Fruit fly (Drosophila melanogaster) whole organism, wandering third instar larva: Measurements from ENCODE around the gene CG45105.

Experiments
- OdsH ChIP-seq: fragments of 200-800 bp; sonication (Bioruptor generic); optimal IDR thresholded peaks from 2 replicates; lab custom pipeline; 2016; ENCODE audit warnings: missing biosample characterization, mild to moderate bottlenecking, missing genetic modification characterization
- psq ChIP-seq: fragments of 200-800 bp; sonication (Bioruptor generic); optimal IDR thresholded peaks from 3 replicates; lab custom pipeline; 2017; ENCODE audit warnings: missing biosample characterization, mild to moderate bottlenecking, missing genetic modification characterization, moderate library complexity
- sv ChIP-seq: fragments of 200-800 bp; sonication (Bioruptor generic); optimal IDR thresholded peaks from 3 replicates; lab custom pipeline; 2016; ENCODE audit warnings: missing biosample characterization, missing genetic modification characterization
- usp ChIP-seq: fragments of >200 bp; optimal IDR thresholded peaks from 2 replicates; lab custom pipeline; 2017; ENCODE audit warnings: missing biosample characterization, missing genetic modification characterization

DNA sequence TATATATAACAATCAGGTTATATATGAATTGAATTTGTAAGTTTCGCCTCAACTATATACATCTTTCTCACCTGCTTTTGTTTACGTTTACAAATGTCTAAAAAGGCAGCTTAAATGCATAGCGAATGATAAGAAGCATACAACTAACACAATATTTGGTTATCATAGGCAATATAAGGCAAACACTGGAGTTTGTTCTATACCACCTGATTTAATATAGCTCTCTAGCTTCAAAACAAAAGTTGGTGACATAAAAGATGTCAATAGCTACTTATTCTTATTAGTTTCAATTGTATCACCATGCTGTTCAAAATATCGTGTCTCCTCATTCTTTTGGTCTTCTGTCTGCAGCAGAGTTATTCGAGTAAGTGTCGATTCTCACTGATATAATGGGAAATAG is 8.1 kb upstream of the CG45105 start:
- TF ChIP-seq sv (GFP tag; lab: Kevin White, UChicago): no peak
- TF ChIP-seq psq: no peak
- no peak for TF ChIP-seq usp (GFP tag; lab: Kevin White, UChicago)
- no peak for TF ChIP-seq OdsH (GFP tag; lab: Kevin White, UChicago)
